Worm (Caenorhabditis elegans): ENCODE results near the gene T28F3.9.

- TF ChIP-seq sptf-1 (tag; optimal IDR thresholded peaks at IDR 0.05): no peak
- TF ChIP-seq zip-8 (tag; optimal IDR thresholded peaks at IDR 0.05): no peak
- no peak for TF ChIP-seq elt-3 (tag; optimal IDR thresholded peaks at IDR 0.05)
Measured at ce11 chrIV:17284099-17284498, 24.2 kb upstream of the T28F3.9 start, which contains the start of gene nra-1.

Measured in whole organism, mixed stage, embryonic.